Worm (Caenorhabditis elegans) whole organism, L4/young adult: Measurements from ENCODE around the gene Y48B6A.10.

Source experiments
- W03F9.2 ChIP-seq: fragments of 150-350 bp; optimal IDR thresholded peaks from 2 replicates; lab custom pipeline; 2014; ENCODE audit warnings: missing biosample characterization, missing genetic modification characterization
- dao-5 ChIP-seq: sonication (generic microtip); optimal IDR thresholded peaks from 2 replicates; lab custom pipeline; 2016; ENCODE audit warnings: missing genotype, missing genetic modification characterization, moderate library complexity, missing compliant biosample characterization
- him-1 ChIP-seq: sonication (generic microtip); optimal IDR thresholded peaks from 2 replicates; lab custom pipeline; 2016; ENCODE audit warnings: missing genotype, missing genetic modification reagents, missing genetic modification characterization, missing compliant biosample characterization

ce11 chrII:14230075-14230474 is 15.9 kb downstream of the Y48B6A.10 start:
- no peak for TF ChIP-seq dao-5 (tag; lab: Kevin White, UChicago)
- no peak for TF ChIP-seq him-1 (tag; lab: Kevin White, UChicago)
- no peak for TF ChIP-seq W03F9.2 (tag; lab: Kevin White, UChicago)
